Fruit fly (Drosophila melanogaster) whole organism, embryonic: Measurements from ENCODE around the gene plx.

Source experiments
- B-H2 ChIP-seq: fragments of 200-800 bp; sonication (Bioruptor generic); optimal IDR thresholded peaks from 2 replicates; lab custom pipeline; 2018; ENCODE audit warnings: missing biosample characterization, mild to moderate bottlenecking, missing genetic modification characterization
- Bdp1 ChIP-seq: fragments of 200-800 bp; sonication (Bioruptor generic); optimal IDR thresholded peaks from 3 replicates; lab custom pipeline; 2016; ENCODE audit warnings: missing biosample characterization, missing genetic modification characterization
- Bteb2 ChIP-seq: fragments of 200-800 bp; sonication (Bioruptor generic); optimal IDR thresholded peaks from 2 replicates; lab custom pipeline; 2016; ENCODE audit warnings: missing biosample characterization, missing genetic modification characterization
- CG10431 ChIP-seq: fragments of 200-800 bp; sonication (Bioruptor generic); optimal IDR thresholded peaks from 3 replicates; lab custom pipeline; 2018; ENCODE audit warnings: missing biosample characterization, mild to moderate bottlenecking, missing genetic modification characterization
- CG10462 ChIP-seq: fragments of 200-800 bp; sonication (Bioruptor generic); optimal IDR thresholded peaks from 2 replicates; lab custom pipeline; 2016; ENCODE audit warnings: missing biosample characterization, missing genetic modification characterization
- CG1233 ChIP-seq: fragments of 200-800 bp; sonication (Bioruptor generic); optimal IDR thresholded peaks from 4 replicates; lab custom pipeline; 2018; ENCODE audit warnings: missing biosample characterization, mild to moderate bottlenecking, missing genetic modification characterization
- CG12942 ChIP-seq: fragments of 200-800 bp; sonication (Bioruptor generic); optimal IDR thresholded peaks from 3 replicates; lab custom pipeline; 2016; ENCODE audit warnings: missing biosample characterization, missing genetic modification characterization
- CG15696 ChIP-seq: fragments of 200-800 bp; sonication (Bioruptor generic); optimal IDR thresholded peaks from 2 replicates; lab custom pipeline; 2019; ENCODE audit warnings: missing biosample characterization, mild to moderate bottlenecking, missing genetic modification characterization, moderate library complexity
- CG17359 ChIP-seq: fragments of 200-800 bp; sonication (Bioruptor generic); optimal IDR thresholded peaks from 3 replicates; lab custom pipeline; 2018; ENCODE audit warnings: missing biosample characterization, mild to moderate bottlenecking, missing genetic modification characterization, moderate library complexity
- CG1792 ChIP-seq: fragments of 200-800 bp; sonication (Bioruptor generic); optimal IDR thresholded peaks from 2 replicates; lab custom pipeline; 2016; ENCODE audit warnings: missing biosample characterization, missing genetic modification characterization
- CG18262 ChIP-seq: fragments of 200-800 bp; optimal IDR thresholded peaks from 3 replicates; lab custom pipeline; 2019; ENCODE audit warnings: missing biosample characterization, mild to moderate bottlenecking, missing genetic modification characterization, moderate library complexity
- CG2199 ChIP-seq: fragments of 200-800 bp; sonication (Bioruptor generic); IDR thresholded peaks from 3 replicates; pipeline ENCODE4 v1.3.6; 2022; ENCODE audit warnings: missing biosample characterization, missing genetic modification characterization
- CG3847 ChIP-seq: fragments of 200-800 bp; sonication (Bioruptor generic); IDR thresholded peaks from 2 replicates; pipeline ENCODE4 v1.3.6; 2022; ENCODE audit warnings: missing biosample characterization, missing genetic modification characterization
- CG6813 ChIP-seq: fragments of 200-800 bp; sonication (Bioruptor generic); optimal IDR thresholded peaks from 2 replicates; lab custom pipeline; 2017; ENCODE audit warnings: missing biosample characterization, missing genetic modification characterization, mild to moderate bottlenecking, moderate library complexity, missing genetic modification reagents
- CG6854 ChIP-seq: fragments of 200-800 bp; sonication (Bioruptor generic); optimal IDR thresholded peaks from 3 replicates; lab custom pipeline; 2017; ENCODE audit warnings: missing biosample characterization, mild to moderate bottlenecking, missing genetic modification characterization
- CG8089 ChIP-seq: fragments of 200-800 bp; sonication (Bioruptor generic); optimal IDR thresholded peaks from 3 replicates; lab custom pipeline; 2016; ENCODE audit warnings: missing biosample characterization, missing genetic modification characterization
- CoRest ChIP-seq: fragments of 200-800 bp; sonication (Bioruptor generic); optimal IDR thresholded peaks from 3 replicates; lab custom pipeline; 2018; ENCODE audit warnings: missing biosample characterization, mild to moderate bottlenecking, missing genetic modification characterization, moderate library complexity
- Deaf1 ChIP-seq: fragments of 200-800 bp; optimal IDR thresholded peaks from 3 replicates; lab custom pipeline; 2019; ENCODE audit warnings: missing biosample characterization, mild to moderate bottlenecking, missing genetic modification characterization, moderate library complexity
- Dp ChIP-seq: fragments of 200-800 bp; sonication (Bioruptor generic); optimal IDR thresholded peaks from 2 replicates; lab custom pipeline; 2018; ENCODE audit warnings: missing biosample characterization, mild to moderate bottlenecking, missing genetic modification characterization, moderate library complexity
- E2f1 ChIP-seq: fragments of 200-800 bp; sonication (Bioruptor generic); IDR thresholded peaks from 2 replicates; pipeline ENCODE4 v1.3.6; 2022; ENCODE audit warnings: missing biosample characterization, missing genetic modification characterization
- Ets65A ChIP-seq: fragments of 200-800 bp; sonication (Bioruptor generic); peaks from one replicate; lab custom pipeline; 2016; ENCODE audit warnings: missing biosample characterization, missing genetic modification characterization
- HHEX ChIP-seq: fragments of 200-800 bp; sonication (Bioruptor generic); optimal IDR thresholded peaks from 3 replicates; lab custom pipeline; 2017; ENCODE audit warnings: missing biosample characterization, mild to moderate bottlenecking, missing genetic modification characterization, missing genetic modification reagents
- Hsf ChIP-seq: fragments of 200-800 bp; sonication (Bioruptor generic); optimal IDR thresholded peaks from 3 replicates; lab custom pipeline; 2016; ENCODE audit warnings: missing biosample characterization, missing genetic modification characterization
- Nf-YA ChIP-seq: fragments of 200-800 bp; sonication (Bioruptor generic); IDR thresholded peaks from 2 replicates; pipeline ENCODE4 v1.3.6; 2022; ENCODE audit warnings: missing biosample characterization, missing genetic modification characterization
- Optix ChIP-seq: fragments of 200-800 bp; sonication (Bioruptor generic); IDR thresholded peaks from 3 replicates; pipeline ENCODE4 v1.3.6; 2022; ENCODE audit warnings: missing biosample characterization, missing genetic modification characterization
- Poxn ChIP-seq: fragments of 200-800 bp; sonication (Bioruptor generic); IDR thresholded peaks from 2 replicates; pipeline ENCODE4 v1.3.6; 2022; ENCODE audit warnings: missing biosample characterization, missing genetic modification characterization
- Ravus ChIP-seq: fragments of 200-800 bp; sonication (Bioruptor generic); IDR thresholded peaks from 2 replicates; pipeline ENCODE4 v1.3.6; 2022; ENCODE audit warnings: missing biosample characterization, missing genetic modification characterization
- YL-1 ChIP-seq: fragments of 200-800 bp; sonication (Bioruptor generic); optimal IDR thresholded peaks from 3 replicates; lab custom pipeline; 2017; ENCODE audit warnings: missing biosample characterization, mild to moderate bottlenecking, missing genetic modification characterization
- al ChIP-seq: fragments of 200-800 bp; sonication (Bioruptor generic); IDR thresholded peaks from 2 replicates; pipeline ENCODE4 v1.3.6; 2022; ENCODE audit warnings: missing biosample characterization, missing genetic modification characterization
- ash1 ChIP-seq: fragments of 200-800 bp; sonication (Bioruptor generic); optimal IDR thresholded peaks from 2 replicates; lab custom pipeline; 2018; ENCODE audit warnings: missing biosample characterization, mild to moderate bottlenecking, missing genetic modification characterization
- bigmax ChIP-seq: fragments of 200-800 bp; sonication (Bioruptor generic); optimal IDR thresholded peaks from 2 replicates; lab custom pipeline; 2018; ENCODE audit warnings: missing biosample characterization, mild to moderate bottlenecking, missing genetic modification characterization
- cas ChIP-seq: fragments of 200-800 bp; sonication (Bioruptor generic); IDR thresholded peaks from 2 replicates; pipeline ENCODE4 v1.3.6; 2022; ENCODE audit warnings: missing biosample characterization, missing genetic modification characterization
- cato ChIP-seq: fragments of 200-800 bp; sonication (Bioruptor generic); optimal IDR thresholded peaks from 2 replicates; lab custom pipeline; 2016; ENCODE audit warnings: missing biosample characterization, missing genetic modification characterization, borderline replicate concordance
- danr ChIP-seq: fragments of 200-800 bp; sonication (Bioruptor generic); IDR thresholded peaks from 2 replicates; pipeline ENCODE4 v1.3.6; 2022; ENCODE audit warnings: missing biosample characterization, missing genetic modification characterization
- hkb ChIP-seq, 2 experiments: fragments of 200-800 bp in 1 of 2; fragments of >200 bp in 1 of 2; sonication (Bioruptor generic) in 1 of 2; IDR thresholded peaks in 1 of 2; optimal IDR thresholded peaks in 1 of 2; 2 replicates each; pipeline versions ENCODE4 v1.3.6 to Lab custom; 2017 to 2022; ENCODE audit warnings: missing biosample characterization in 1 of 2, missing genetic modification characterization in 1 of 2
- kah ChIP-seq: fragments of 200-800 bp; sonication (Bioruptor generic); optimal IDR thresholded peaks from 2 replicates; lab custom pipeline; 2018; ENCODE audit warnings: missing biosample characterization, mild to moderate bottlenecking, missing genetic modification characterization
- lola ChIP-seq, 3 experiments: fragments of >200 bp in 2 of 3; fragments of 200-800 bp in 1 of 3; sonication (Bioruptor generic) in 1 of 3; optimal IDR thresholded peaks; 2 replicates each; lab custom pipeline; 2017 to 2019; ENCODE audit warnings: missing biosample characterization in 3 of 3, missing genetic modification characterization in 3 of 3, mild to moderate bottlenecking in 1 of 3, moderate library complexity in 1 of 3
- lov ChIP-seq, 2 experiments: fragments of 200-800 bp in 1 of 2; fragments of >200 bp in 1 of 2; sonication (Bioruptor generic) in 1 of 2; IDR thresholded peaks in 1 of 2; optimal IDR thresholded peaks in 1 of 2; 2 replicates in 1 of 2; 3 replicates in 1 of 2; pipeline versions ENCODE4 v1.3.6 to Lab custom; 2017 to 2022; ENCODE audit warnings: missing biosample characterization in 1 of 2, missing genetic modification characterization in 1 of 2
- odd ChIP-seq: fragments of 200-800 bp; sonication (Bioruptor generic); optimal IDR thresholded peaks from 2 replicates; lab custom pipeline; 2017; ENCODE audit warnings: missing biosample characterization, mild to moderate bottlenecking, missing genetic modification characterization
- pho ChIP-seq: fragments of 200-800 bp; sonication (Bioruptor generic); optimal IDR thresholded peaks from 2 replicates; lab custom pipeline; 2016; ENCODE audit warnings: missing biosample characterization, missing genetic modification characterization
- prd ChIP-seq, 3 experiments: fragments of >200 bp in 2 of 3; fragments of 200-800 bp in 1 of 3; sonication (Bioruptor generic) in 1 of 3; optimal IDR thresholded peaks in 2 of 3; IDR thresholded peaks in 1 of 3; 2 replicates in 2 of 3; 3 replicates in 1 of 3; pipeline versions ENCODE4 v1.3.6 to Lab custom; 2017 to 2022; ENCODE audit warnings: missing biosample characterization in 1 of 3, missing genetic modification characterization in 1 of 3
- sens ChIP-seq: fragments of 200-800 bp; sonication (Bioruptor generic); peaks from one replicate; lab custom pipeline; 2016; ENCODE audit warnings: missing biosample characterization, missing genetic modification characterization
- sim ChIP-seq: fragments of 200-800 bp; sonication (Bioruptor generic); IDR thresholded peaks from 2 replicates; pipeline ENCODE4 v1.3.6; 2022; ENCODE audit warnings: missing biosample characterization, missing genetic modification characterization
- sisA ChIP-seq: fragments of 200-800 bp; sonication (Bioruptor generic); IDR thresholded peaks from 2 replicates; pipeline ENCODE4 v1.3.6; 2022; ENCODE audit warnings: missing biosample characterization, missing genetic modification characterization
- slp2 ChIP-seq: fragments of 200-800 bp; sonication (Bioruptor generic); optimal IDR thresholded peaks from 2 replicates; lab custom pipeline; 2016; ENCODE audit warnings: missing biosample characterization, missing genetic modification characterization
- sqz ChIP-seq: fragments of 200-800 bp; sonication (Bioruptor generic); optimal IDR thresholded peaks from 3 replicates; lab custom pipeline; 2018; ENCODE audit warnings: missing biosample characterization, mild to moderate bottlenecking, missing genetic modification characterization
- stc ChIP-seq: fragments of 200-800 bp; sonication (Bioruptor generic); IDR thresholded peaks from 2 replicates; pipeline ENCODE4 v1.3.6; 2022; ENCODE audit warnings: missing biosample characterization, missing genetic modification characterization
- twi ChIP-seq: fragments of 200-800 bp; optimal IDR thresholded peaks from 2 replicates; lab custom pipeline; 2019; ENCODE audit warnings: missing biosample characterization, mild to moderate bottlenecking, missing genetic modification characterization, moderate library complexity
- zen2 ChIP-seq: fragments of 200-800 bp; sonication (Bioruptor generic); IDR thresholded peaks from 3 replicates; pipeline ENCODE4 v1.3.6; 2022; ENCODE audit warnings: missing biosample characterization, missing genetic modification characterization; ENCODE audit not compliant: partially characterized antibody

Gene plx

DNA sequence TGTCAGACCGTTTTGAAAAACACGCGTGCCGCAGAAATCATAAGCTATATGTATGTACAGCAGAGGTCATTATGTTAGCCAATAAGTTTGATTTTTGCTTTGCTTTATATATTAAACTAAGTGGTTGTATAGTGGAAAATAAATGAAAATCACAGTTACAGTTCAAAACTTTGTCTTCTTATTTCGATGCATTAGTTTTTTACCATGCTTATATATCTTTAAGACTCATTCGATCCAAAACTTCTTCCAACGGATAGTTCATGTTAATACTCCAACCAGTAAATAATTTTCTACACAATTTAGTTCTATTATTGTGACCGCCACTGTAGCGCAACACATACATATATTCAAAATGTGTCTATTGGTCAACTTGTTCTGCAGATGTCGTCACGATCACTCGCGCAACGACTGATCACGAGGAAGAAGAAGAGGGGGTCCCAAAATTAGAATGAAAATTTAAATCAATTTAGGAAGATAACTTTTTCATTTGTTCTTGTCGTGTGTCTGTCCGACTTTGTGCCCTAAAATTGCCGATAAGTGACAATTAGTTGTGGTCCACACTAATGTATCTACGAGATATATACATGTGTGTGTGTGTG lies 19.9 kb downstream of the plx start (continued):
- TF ChIP-seq sim (GFP tag; lab: Robert Waterston, UW) (no peak), CG1792 (GFP tag; lab: Kevin White, UChicago) (peak; percentile 3), CG10462 (GFP tag; lab: Kevin White, UChicago) (no peak), prd (optimal IDR thresholded peaks at IDR 0.05; lab: Kevin White, UChicago) (no peak), prd (GFP tag; IDR thresholded peaks at IDR 0.05; lab: Robert Waterston, UW) (peak; percentile 69), YL-1 (no peak), slp2 (GFP tag; lab: Kevin White, UChicago) (peak; percentile 8), CG1233 (GFP tag; lab: Kevin White, UChicago) (peak; percentile 67), cato (peak; percentile 36), ash1 (GFP tag; lab: Kevin White, UChicago) (no peak), Ets65A (peak; percentile 90), Bteb2 (GFP tag; lab: Kevin White, UChicago) (peak; percentile 7), lov (optimal IDR thresholded peaks at IDR 0.05; lab: Kevin White, UChicago) (no peak), lov (GFP tag; IDR thresholded peaks at IDR 0.05; lab: Robert Waterston, UW) (no peak), CG8089 (peak; percentile 25), CG10431 (GFP tag; lab: Kevin White, UChicago) (no peak), bigmax (GFP tag; lab: Kevin White, UChicago) (no peak), zen2 (GFP tag; lab: Robert Waterston, UW) (no peak), CG6813 (GFP tag; lab: Kevin White, UChicago) (peak; percentile 52), HHEX (GFP tag; lab: Kevin White, UChicago) (peak; percentile 58), CoRest (tag; lab: Kevin White, UChicago) (peak; percentile 80), Poxn (GFP tag; lab: Robert Waterston, UW) (no peak), CG2199 (GFP tag; lab: Robert Waterston, UW) (no peak), pho (GFP tag; lab: Kevin White, UChicago) (no peak), CG17359 (tag; lab: Kevin White, UChicago) (no peak), CG18262 (tag; lab: Kevin White, UChicago) (peak; percentile 86), stc (GFP tag; lab: Robert Waterston, UW) (0 out of 2 replicates have a peak, but pooled peaks have one; percentile 21), sens (GFP tag; lab: Kevin White, UChicago) (peak; percentile 89), hkb (optimal IDR thresholded peaks at IDR 0.05; lab: Kevin White, UChicago) (no peak), hkb (GFP tag; IDR thresholded peaks at IDR 0.05; lab: Robert Waterston, UW) (peak; percentile 25; the same call in 1 of the 2 replicates), Deaf1 (tag; lab: Kevin White, UChicago) (no peak), kah (GFP tag; lab: Kevin White, UChicago) (peak; percentile 41), B-H2 (GFP tag; lab: Kevin White, UChicago) (no peak), cas (GFP tag; lab: Robert Waterston, UW) (no peak), Nf-YA (peak; percentile 30; the same call in 1 of the 2 replicates), twi (tag; lab: Kevin White, UChicago) (no peak), lola (GFP tag; optimal IDR thresholded peaks at IDR 0.05; lab: Kevin White, UChicago) (no peak), al (peak; percentile 54), Ravus (GFP tag; lab: Robert Waterston, UW) (peak; percentile 1; the same call in 1 of the 2 replicates), Hsf (GFP tag; lab: Kevin White, UChicago) (peak; percentile 54), CG12942 (GFP tag; lab: Kevin White, UChicago) (no peak), odd (GFP tag; lab: Kevin White, UChicago) (no peak), E2f1 (GFP tag; lab: Robert Waterston, UW) (peak; percentile 29; the same call in 1 of the 2 replicates), sisA (GFP tag; lab: Robert Waterston, UW) (peak; percentile 39; the same call in 1 of the 2 replicates), Bdp1 (no peak), sqz (GFP tag; lab: Kevin White, UChicago) (no peak), CG3847 (peak; percentile 27; the same call in 1 of the 2 replicates), CG6854 (GFP tag; lab: Kevin White, UChicago) (no peak), Optix (GFP tag; lab: Robert Waterston, UW) (no peak), Dp (GFP tag; lab: Kevin White, UChicago) (no peak), danr (GFP tag; lab: Robert Waterston, UW) (peak; percentile 36; the same call in 1 of the 2 replicates), CG15696 (tag; lab: Kevin White, UChicago) (peak; percentile 37)
